Worm (Caenorhabditis elegans): Measurements from ENCODE around the gene M57.1.

M57.1 gene

DNA sequence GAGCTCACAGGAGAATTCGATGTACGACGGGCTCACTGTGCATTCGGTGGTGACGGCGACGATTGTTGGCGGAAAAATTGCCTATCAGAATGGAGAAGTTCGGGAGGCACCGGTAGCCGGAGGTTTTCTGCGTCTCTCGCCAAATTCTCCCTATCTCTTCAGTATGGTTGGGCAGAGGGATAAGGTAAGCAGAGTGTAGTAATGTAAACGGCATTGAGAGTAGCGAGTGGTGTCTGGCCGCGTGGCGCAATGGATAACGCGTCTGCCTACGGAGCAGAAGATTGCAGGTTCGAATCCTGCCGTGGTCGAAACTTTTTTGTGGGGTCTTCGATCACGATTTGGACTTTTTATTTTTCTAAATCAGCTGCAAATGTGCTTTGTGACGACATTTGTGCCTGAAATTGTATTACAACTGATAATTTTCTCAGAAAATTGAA, 7.7 kb upstream of the M57.1 start (continued):
- TF ChIP-seq F13H6.1 (tag; optimal IDR thresholded peaks at IDR 0.05) (peak; percentile 50), elt-4 (tag; optimal IDR thresholded peaks at IDR 0.05) (no peak), T23F11.4 (GFP tag; optimal IDR thresholded peaks at IDR 0.05) (peak; percentile 62), ceh-14 (tag; optimal IDR thresholded peaks at IDR 0.05) (peak; percentile 74), unc-55 (GFP tag; optimal IDR thresholded peaks at IDR 0.05) (no peak), K09A11.1 (tag; optimal IDR thresholded peaks at IDR 0.05; ENCODE audit: insufficient read depth) (peak; percentile 22), unc-42 (tag; optimal IDR thresholded peaks at IDR 0.05) (no peak), nfya-1 (tag; optimal IDR thresholded peaks at IDR 0.05) (peak; percentile 43), syd-9 (tag; optimal IDR thresholded peaks at IDR 0.05) (peak; percentile 81), zip-5 (tag; optimal IDR thresholded peaks at IDR 0.05) (peak; percentile 53), ceh-24 (tag; optimal IDR thresholded peaks at IDR 0.05) (peak; percentile 6), mec-3 (tag; optimal IDR thresholded peaks at IDR 0.05; ENCODE audit: borderline replicate concordance) (peak; percentile 3), ceh-22 (tag; optimal IDR thresholded peaks at IDR 0.05) (no peak), eyg-1 (tag; optimal IDR thresholded peaks at IDR 0.05) (peak; percentile 65), hlh-8 (tag; optimal IDR thresholded peaks at IDR 0.05) (peak; percentile 19), ama-1 (optimal IDR thresholded peaks at IDR 0.05) (no peak), elt-2 (tag; optimal IDR thresholded peaks at IDR 0.05) (peak; percentile 64), ceh-45 (GFP tag; IDR thresholded peaks at IDR 0.05) (peak; percentile 77; the same call in 1 of the 2 replicates), ceh-31 (tag; optimal IDR thresholded peaks at IDR 0.05) (peak; percentile 40), pqm-1 (tag; optimal IDR thresholded peaks at IDR 0.05) (peak; percentile 34), npax-4 (tag; optimal IDR thresholded peaks at IDR 0.05) (peak; percentile 32)

DNA sequence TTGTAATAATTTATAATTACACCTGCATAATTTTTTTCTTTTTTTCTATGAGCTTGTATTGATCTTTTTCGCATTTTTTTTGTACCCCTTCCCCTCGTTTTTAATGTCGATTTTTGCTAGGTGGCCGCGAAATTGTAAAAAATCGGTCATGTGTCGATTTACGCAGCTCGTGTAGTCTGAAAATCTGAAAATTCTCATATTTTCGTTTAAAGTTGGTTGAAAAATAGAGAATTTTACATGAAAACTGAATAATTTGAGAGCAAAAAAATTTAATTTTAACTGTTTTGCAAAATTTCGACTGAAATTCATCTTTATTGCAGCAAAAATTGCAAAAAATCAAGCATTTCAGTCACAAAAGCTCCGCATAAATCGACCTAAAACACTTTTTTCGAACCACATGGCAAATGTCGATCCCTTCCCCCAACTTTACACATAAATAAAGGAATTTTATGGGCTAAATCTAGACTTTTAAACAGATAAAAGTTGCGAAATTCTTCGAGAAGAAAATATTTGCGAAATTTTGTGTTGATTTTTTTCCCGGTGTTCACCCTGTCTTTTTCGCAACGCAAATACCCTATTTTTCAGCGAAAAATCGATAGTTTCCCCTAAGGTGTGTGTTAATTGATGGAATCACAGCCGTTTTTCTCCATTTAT, 6.0 kb upstream of the M57.1 start:
- TF ChIP-seq rnt-1 (tag; optimal IDR thresholded peaks at IDR 0.05) (no peak), pha-4 (tag; optimal IDR thresholded peaks at IDR 0.05) (no peak), nhr-11 (tag; optimal IDR thresholded peaks at IDR 0.05) (no peak), ceh-19 (GFP tag; optimal IDR thresholded peaks at IDR 0.05) (no peak), nhr-232 (tag; optimal IDR thresholded peaks at IDR 0.05) (no peak), ceh-6 (GFP tag; optimal IDR thresholded peaks at IDR 0.05) (no peak), gmeb-2 (tag; optimal IDR thresholded peaks at IDR 0.05) (no peak), pha-2 (tag; optimal IDR thresholded peaks at IDR 0.05) (no peak)

DNA sequence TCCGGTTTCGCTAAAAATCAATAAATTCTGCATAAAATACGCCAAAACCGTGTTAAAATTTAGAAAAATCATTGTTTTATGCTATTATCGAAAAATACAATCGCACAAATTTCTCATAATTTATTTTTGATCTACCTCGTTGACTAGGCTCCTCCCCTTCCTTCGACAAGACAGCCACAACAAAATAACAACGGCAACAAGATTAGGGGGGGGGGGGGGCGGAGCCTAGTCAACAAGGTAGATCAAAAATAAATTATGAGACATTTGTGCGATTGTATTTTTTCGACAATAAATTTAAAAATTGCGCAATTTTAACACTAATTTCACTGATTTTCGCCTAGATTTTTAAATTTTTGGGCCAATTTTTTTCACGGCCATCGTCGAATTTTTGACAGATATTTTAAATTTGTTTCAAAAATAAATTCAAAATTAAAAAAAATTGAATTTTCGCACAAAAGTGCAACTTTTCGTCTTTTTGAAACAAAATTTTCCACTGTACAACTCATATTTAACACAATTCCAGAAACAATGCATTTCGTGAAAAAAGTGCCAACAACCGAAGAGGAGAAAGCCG, 5.3 kb upstream of the M57.1 start, which contains the start of gene M57.2:
TSS of gene M57.2 (plus strand) at position 524 of the 574 bp plus-strand sequence.
- TF ChIP-seq hlh-30 (tag; optimal IDR thresholded peaks at IDR 0.05; ENCODE audit: insufficient read depth) (no peak), ref-2 (tag; optimal IDR thresholded peaks at IDR 0.05) (no peak), ceh-31 (tag; optimal IDR thresholded peaks at IDR 0.05) (no peak), ceh-14 (tag; optimal IDR thresholded peaks at IDR 0.05) (no peak)

DNA sequence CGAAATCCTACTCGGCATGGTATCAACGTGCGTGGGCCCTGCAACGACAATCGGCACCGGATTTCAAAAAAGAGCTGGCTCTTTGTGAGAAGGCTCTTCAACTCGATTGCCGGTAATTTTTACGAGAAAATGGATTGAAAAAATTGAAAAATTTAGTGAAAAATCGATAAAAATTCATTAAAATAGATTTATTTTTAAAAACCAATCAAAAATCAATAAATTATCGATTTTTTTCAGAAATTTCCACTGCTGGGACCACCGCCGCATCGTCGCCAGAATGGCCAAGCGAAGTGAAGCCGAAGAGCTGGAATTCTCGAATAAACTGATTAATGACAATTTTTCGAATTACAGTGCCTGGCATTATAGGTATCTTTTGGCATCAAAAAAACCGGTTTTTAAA, 4.4 kb upstream of the M57.1 start:
- no peak for TF ChIP-seq ztf-16 (tag; optimal IDR thresholded peaks at IDR 0.05)
- peak; percentile 6 for TF ChIP-seq ceh-48 (tag; optimal IDR thresholded peaks at IDR 0.05)
- no peak for TF ChIP-seq nfya-1 (tag; optimal IDR thresholded peaks at IDR 0.05)
- no peak for TF ChIP-seq odd-2 (tag; optimal IDR thresholded peaks at IDR 0.05)

DNA sequence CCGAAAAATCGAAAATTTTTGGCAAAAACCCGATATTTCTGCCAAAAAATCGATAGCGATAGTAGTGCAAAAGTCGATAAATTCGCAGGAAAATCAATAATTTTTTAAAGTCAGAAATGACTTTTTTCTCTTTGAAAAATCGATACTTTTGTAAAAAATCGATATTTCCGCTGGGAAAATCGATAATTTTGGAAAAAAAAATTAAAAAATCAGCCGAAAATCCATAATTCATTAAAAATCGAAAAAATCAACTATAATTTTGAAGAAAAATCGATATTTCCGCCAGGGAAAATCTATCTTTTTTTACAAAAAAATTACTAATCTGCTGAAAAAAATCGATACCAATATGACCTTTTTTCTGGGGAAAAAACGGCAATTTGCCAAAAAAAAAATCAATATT, 732 bp upstream of the M57.1 start:
- peak; percentile 62 for TF ChIP-seq ceh-48 (tag; optimal IDR thresholded peaks at IDR 0.05)
- no peak for TF ChIP-seq ceh-30 (tag; optimal IDR thresholded peaks at IDR 0.05)

Measured in whole organism, late embryonic.